Fruit fly (Drosophila melanogaster) whole organism, pupa: Measurements from ENCODE around the gene CG9922.

Experiments
- CG12605 ChIP-seq: fragments of 200-800 bp; sonication (Bioruptor generic); IDR thresholded peaks from 2 replicates; pipeline ENCODE4 v1.3.6; 2022; ENCODE audit warnings: missing biosample characterization, missing genetic modification characterization
- CG32121 ChIP-seq: fragments of 200-800 bp; sonication (Bioruptor generic); IDR thresholded peaks from 2 replicates; pipeline ENCODE4 v1.3.6; 2022; ENCODE audit warnings: missing biosample characterization, missing genetic modification characterization

dm6 chr3R:14026212-14026952 is 9.8 kb downstream of the CG9922 start:
- no peak for TF ChIP-seq CG12605 (GFP tag; lab: Robert Waterston, UW)
- no peak for TF ChIP-seq CG32121 (GFP tag; lab: Robert Waterston, UW)
